Worm (Caenorhabditis elegans) whole organism, L3 larva: ENCODE measurements around the gene C27A2.8.
A peak's percentile ranks its signal among the peaks of the same experiment; 100 is the strongest.

ENCODE experiments used
- R02D3.7 ChIP-seq: fragments of 150-350 bp; optimal IDR thresholded peaks from 2 replicates; lab custom pipeline; 2014; ENCODE audit warnings: missing biosample characterization, missing genetic modification characterization
- ama-1 ChIP-seq: fragments of 150-350 bp; optimal IDR thresholded peaks from 2 replicates; lab custom pipeline; 2018
- ceh-16 ChIP-seq: sonication (generic microtip); optimal IDR thresholded peaks from 2 replicates; lab custom pipeline; 2017; ENCODE audit warnings: missing biosample characterization, missing genetic modification characterization
- ceh-82 ChIP-seq: fragments of 150-350 bp; optimal IDR thresholded peaks from 2 replicates; lab custom pipeline; 2014; ENCODE audit warnings: missing biosample characterization, missing genetic modification characterization
- ceh-9 ChIP-seq: sonication (generic microtip); optimal IDR thresholded peaks from 2 replicates; lab custom pipeline; 2018; ENCODE audit warnings: missing biosample characterization, missing genetic modification characterization
- daf-12 ChIP-seq: fragments of 150-350 bp; optimal IDR thresholded peaks from 2 replicates; lab custom pipeline; 2014; ENCODE audit warnings: missing biosample characterization, missing genetic modification reagents, missing genetic modification characterization
- egl-27 ChIP-seq: sonication (generic microtip); optimal IDR thresholded peaks from 4 replicates; lab custom pipeline; 2017; ENCODE audit warnings: missing biosample characterization, missing genetic modification reagents, missing genetic modification characterization
- egl-5 ChIP-seq: fragments of 150-350 bp; optimal IDR thresholded peaks from 2 replicates; lab custom pipeline; 2017; ENCODE audit warnings: missing biosample characterization, missing genetic modification reagents, missing genetic modification characterization, inconsistent platforms
- elt-1 ChIP-seq: fragments of 150-350 bp; optimal IDR thresholded peaks from 2 replicates; lab custom pipeline; 2014; ENCODE audit warnings: missing biosample characterization, missing genetic modification characterization
- elt-2 ChIP-seq: sonication (generic microtip); optimal IDR thresholded peaks from 2 replicates; lab custom pipeline; 2016; ENCODE audit warnings: missing genetic modification reagents, mild to moderate bottlenecking, missing genetic modification characterization, missing compliant biosample characterization
- eor-1 ChIP-seq, 2 experiments: fragments of 150-350 bp; optimal IDR thresholded peaks; 2 replicates each; lab custom pipeline; 2014 to 2018; ENCODE audit warnings: missing biosample characterization in 2 of 2, missing genetic modification characterization in 2 of 2
- fkh-10 ChIP-seq: sonication (generic microtip); optimal IDR thresholded peaks from 2 replicates; lab custom pipeline; 2017; ENCODE audit warnings: missing biosample characterization, missing genetic modification reagents, missing genetic modification characterization
- fkh-2 ChIP-seq: fragments of 150-350 bp; optimal IDR thresholded peaks from 2 replicates; lab custom pipeline; 2014; ENCODE audit warnings: missing biosample characterization, missing genetic modification reagents, missing genetic modification characterization
- fos-1 ChIP-seq: fragments of 150-350 bp; optimal IDR thresholded peaks from 2 replicates; lab custom pipeline; 2014; ENCODE audit warnings: missing biosample characterization, missing genetic modification characterization
- hmg-11 ChIP-seq: sonication (generic microtip); optimal IDR thresholded peaks from 2 replicates; lab custom pipeline; 2016; ENCODE audit warnings: missing genetic modification characterization, missing compliant biosample characterization
- jun-1 ChIP-seq: fragments of 150-350 bp; optimal IDR thresholded peaks from 2 replicates; lab custom pipeline; 2014; ENCODE audit warnings: missing biosample characterization, missing genetic modification reagents, missing genetic modification characterization
- lin-15B ChIP-seq: fragments of 150-350 bp; optimal IDR thresholded peaks from 2 replicates; lab custom pipeline; 2014; ENCODE audit warnings: missing biosample characterization, missing genetic modification characterization
- lin-39 ChIP-seq: fragments of 150-350 bp; optimal IDR thresholded peaks from 2 replicates; lab custom pipeline; 2018; ENCODE audit warnings: missing biosample characterization, missing genetic modification reagents, missing genetic modification characterization
- mdl-1 ChIP-seq: fragments of 150-350 bp; optimal IDR thresholded peaks from 2 replicates; lab custom pipeline; 2014; ENCODE audit warnings: missing biosample characterization, missing genetic modification characterization
- mml-1 ChIP-seq: fragments of 150-350 bp; sonication (generic microtip); optimal IDR thresholded peaks from 3 replicates; lab custom pipeline; 2014; ENCODE audit warnings: missing biosample characterization, missing genetic modification characterization
- nfya-1 ChIP-seq: sonication (generic microtip); optimal IDR thresholded peaks from 2 replicates; lab custom pipeline; 2017; ENCODE audit warnings: missing genetic modification characterization, mild to moderate bottlenecking, missing compliant biosample characterization, antibody characterized with exemption, moderate library complexity; ENCODE audit not compliant: insufficient read depth
- nhr-11 ChIP-seq: fragments of 150-350 bp; optimal IDR thresholded peaks from 2 replicates; lab custom pipeline; 2014; ENCODE audit warnings: missing biosample characterization, missing genetic modification characterization
- nhr-12 ChIP-seq: fragments of 150-350 bp; optimal IDR thresholded peaks from 2 replicates; lab custom pipeline; 2014; ENCODE audit warnings: missing biosample characterization, missing genetic modification characterization
- nhr-23 ChIP-seq: fragments of 150-350 bp; optimal IDR thresholded peaks from 2 replicates; lab custom pipeline; 2014; ENCODE audit warnings: missing biosample characterization, missing genetic modification reagents, missing genetic modification characterization
- nhr-237 ChIP-seq: fragments of 150-350 bp; optimal IDR thresholded peaks from 2 replicates; lab custom pipeline; 2014; ENCODE audit warnings: missing biosample characterization, missing genetic modification characterization
- nhr-25 ChIP-seq: sonication (generic microtip); optimal IDR thresholded peaks from 2 replicates; lab custom pipeline; 2017; ENCODE audit warnings: missing biosample characterization, missing genetic modification characterization
- nhr-28 ChIP-seq: fragments of 150-350 bp; optimal IDR thresholded peaks from 2 replicates; lab custom pipeline; 2014; ENCODE audit warnings: missing biosample characterization, missing genetic modification characterization
- nhr-67 ChIP-seq: fragments of 150-350 bp; optimal IDR thresholded peaks from 2 replicates; lab custom pipeline; 2014; ENCODE audit warnings: missing biosample characterization, missing genetic modification characterization
- nhr-77 ChIP-seq: fragments of 150-350 bp; optimal IDR thresholded peaks from 2 replicates; lab custom pipeline; 2014; ENCODE audit warnings: missing biosample characterization, missing genetic modification characterization
- pha-4 ChIP-seq: fragments of 150-350 bp; optimal IDR thresholded peaks from 2 replicates; lab custom pipeline; 2014; ENCODE audit warnings: missing biosample characterization, missing genetic modification reagents, missing genetic modification characterization
- pqm-1 ChIP-seq: fragments of 150-350 bp; optimal IDR thresholded peaks from 2 replicates; lab custom pipeline; 2017; ENCODE audit warnings: missing biosample characterization, missing genetic modification characterization, inconsistent platforms
- skn-1 ChIP-seq: fragments of 150-350 bp; optimal IDR thresholded peaks from 2 replicates; lab custom pipeline; 2014; ENCODE audit warnings: missing biosample characterization, missing genetic modification characterization
- snpc-4 ChIP-seq: fragments of 150-350 bp; optimal IDR thresholded peaks from 2 replicates; lab custom pipeline; 2014; ENCODE audit warnings: missing biosample characterization, missing genetic modification characterization
- unc-39 ChIP-seq: sonication (generic microtip); optimal IDR thresholded peaks from 4 replicates; lab custom pipeline; 2017; ENCODE audit warnings: missing biosample characterization, missing genetic modification characterization
- unc-62 ChIP-seq: fragments of 150-350 bp; sonication (generic microtip); optimal IDR thresholded peaks from 4 replicates; lab custom pipeline; 2014; ENCODE audit warnings: missing biosample characterization, missing genetic modification reagents, missing genetic modification characterization
- zag-1 ChIP-seq: fragments of 150-350 bp; optimal IDR thresholded peaks from 2 replicates; lab custom pipeline; 2014; ENCODE audit warnings: missing biosample characterization, missing genetic modification characterization
- ztf-11 ChIP-seq: fragments of 150-350 bp; optimal IDR thresholded peaks from 2 replicates; lab custom pipeline; 2014; ENCODE audit warnings: missing biosample characterization, missing genetic modification characterization
- ztf-4 ChIP-seq: fragments of 150-350 bp; optimal IDR thresholded peaks from 2 replicates; lab custom pipeline; 2014; ENCODE audit warnings: missing biosample characterization, missing genetic modification characterization

C27A2.8 gene

DNA sequence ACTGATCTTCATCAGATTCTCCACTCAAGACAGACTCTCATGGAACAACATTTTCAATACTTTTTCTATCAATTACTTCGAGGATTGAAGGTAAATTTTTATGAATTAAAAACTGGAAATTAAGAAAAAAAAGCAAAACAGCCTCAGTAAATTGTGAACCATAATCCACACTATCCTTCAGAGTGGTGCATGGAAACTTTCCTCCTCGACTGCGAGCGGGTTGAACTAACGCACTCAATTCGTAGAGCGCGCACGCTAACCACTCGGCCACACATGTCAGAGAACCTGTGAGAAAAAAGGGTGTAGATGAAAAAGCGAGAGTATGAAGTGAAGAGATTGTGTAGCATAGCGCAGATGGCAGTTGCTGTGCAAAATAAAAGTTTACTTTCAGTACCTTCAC is 37.2 kb upstream of the C27A2.8 start (continued):
- peak; percentile 83 for TF ChIP-seq hmg-11 (tag; lab: Kevin White, UChicago)
- TF ChIP-seq egl-5: no peak
- TF ChIP-seq nhr-67: no peak
- no peak for TF ChIP-seq ceh-9 (tag; lab: Kevin White, UChicago)
- no peak for TF ChIP-seq ztf-11 (tag; lab: Kevin White, UChicago)
- TF ChIP-seq skn-1 (tag; lab: Kevin White, UChicago): no peak
- no peak for TF ChIP-seq daf-12 (tag; lab: Kevin White, UChicago)
- peak; percentile 78 for TF ChIP-seq pha-4 (tag; lab: Kevin White, UChicago)
- TF ChIP-seq nhr-237 (tag; lab: Kevin White, UChicago): no peak
- TF ChIP-seq lin-15B (tag; lab: Kevin White, UChicago): peak; percentile 6
- peak; percentile 80 for TF ChIP-seq elt-2 (tag; lab: Kevin White, UChicago)
- no peak for TF ChIP-seq ceh-16 (tag; lab: Kevin White, UChicago)
- TF ChIP-seq zag-1 (tag; lab: Kevin White, UChicago): peak; percentile 4
- TF ChIP-seq mdl-1: no peak
- no peak for TF ChIP-seq eor-1 (tag; optimal IDR thresholded peaks at IDR 0.05; lab: Kevin White, UChicago)
- TF ChIP-seq fkh-10 (GFP tag; lab: Kevin White, UChicago): no peak
- TF ChIP-seq nhr-12: no peak
- peak; percentile 11 for TF ChIP-seq jun-1 (tag; lab: Kevin White, UChicago)
- no peak for TF ChIP-seq ceh-82 (tag; lab: Kevin White, UChicago)

DNA sequence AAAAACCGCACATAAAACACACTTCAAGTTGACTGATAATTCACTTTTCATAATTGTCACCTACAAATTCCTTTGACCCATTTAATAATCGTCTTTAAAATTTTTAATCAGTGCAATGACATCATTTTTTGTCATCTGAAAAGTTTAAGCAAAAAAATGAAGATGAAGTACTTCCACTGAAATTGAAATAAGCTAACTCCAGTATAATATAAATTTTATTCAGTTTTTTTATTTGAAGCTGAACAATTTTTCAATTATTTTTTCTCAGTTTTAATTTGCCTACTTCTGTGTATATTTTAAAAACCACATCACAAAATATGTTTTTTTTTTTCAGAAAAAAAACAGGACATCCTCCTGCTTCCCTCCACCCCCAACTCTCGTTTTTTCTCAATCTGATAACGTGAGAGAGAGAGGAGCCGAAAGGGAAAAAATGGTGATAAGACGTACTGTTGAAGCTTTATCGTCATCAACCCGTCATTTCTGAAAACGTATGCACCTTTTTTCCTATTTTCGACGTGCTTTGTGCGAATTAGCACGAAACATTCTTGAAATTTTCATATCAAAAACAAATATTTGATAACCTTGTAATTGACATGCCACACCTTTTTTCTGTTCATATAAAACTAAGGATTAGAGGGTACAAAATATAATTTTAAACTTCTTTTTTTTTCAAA is 36.1 kb upstream of the C27A2.8 start, which contains the start of the genes C04G6.11 and mpk-2:
TSS of gene C04G6.11 (minus strand) at position 51 of the 674 bp plus-strand sequence.
TSS of gene mpk-2 (plus strand) at position 335 of the 674 bp plus-strand sequence.
- TF ChIP-seq skn-1 (tag; lab: Kevin White, UChicago): no peak
- no peak for TF ChIP-seq mml-1 (tag; lab: Kevin White, UChicago)
- TF ChIP-seq fkh-10 (GFP tag; lab: Kevin White, UChicago): no peak
- peak; percentile 99 for TF ChIP-seq elt-2 (tag; lab: Kevin White, UChicago)
- peak; percentile 42 for TF ChIP-seq pqm-1 (tag; lab: Kevin White, UChicago)
- TF ChIP-seq pha-4 (tag; lab: Kevin White, UChicago): peak; percentile 27
- TF ChIP-seq fkh-2 (tag; lab: Kevin White, UChicago): no peak
- no peak for TF ChIP-seq snpc-4 (tag; lab: Kevin White, UChicago)
- TF ChIP-seq egl-5: no peak
- TF ChIP-seq ceh-82 (tag; lab: Kevin White, UChicago): no peak
- peak; percentile 33 for TF ChIP-seq jun-1 (tag; lab: Kevin White, UChicago)
- no peak for TF ChIP-seq unc-62 (GFP tag; lab: Kevin White, UChicago)
- no peak for TF ChIP-seq nhr-28 (tag; lab: Kevin White, UChicago)

DNA sequence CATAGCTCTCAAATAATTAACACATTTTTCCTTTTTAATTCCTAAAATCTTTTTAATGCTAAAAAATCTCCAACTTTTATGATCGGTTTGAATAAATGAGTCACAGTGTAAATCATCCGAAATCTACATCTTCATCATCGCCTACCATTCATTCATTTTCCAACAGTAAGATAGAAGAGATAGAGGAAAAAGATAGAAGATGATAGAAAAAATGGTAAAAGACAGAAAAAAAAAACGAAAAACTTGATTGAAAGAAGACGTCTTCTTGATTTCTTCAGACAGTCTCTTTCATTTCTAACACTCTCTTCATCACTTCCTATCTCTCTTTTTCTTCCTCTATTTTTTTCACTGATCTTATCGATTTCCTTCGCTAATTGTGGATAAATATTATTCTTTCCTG is 35.3 kb upstream of the C27A2.8 start:
- TF ChIP-seq fkh-10 (GFP tag; lab: Kevin White, UChicago) (no peak), elt-1 (peak; percentile 88), hmg-11 (tag; lab: Kevin White, UChicago) (no peak), zag-1 (tag; lab: Kevin White, UChicago) (no peak), egl-27 (tag; lab: Kevin White, UChicago) (no peak), nhr-25 (tag; lab: Kevin White, UChicago) (peak; percentile 3), lin-39 (tag; lab: Kevin White, UChicago) (no peak), fos-1 (tag; lab: Kevin White, UChicago) (no peak), mdl-1 (no peak), R02D3.7 (tag; lab: Kevin White, UChicago) (no peak)

DNA sequence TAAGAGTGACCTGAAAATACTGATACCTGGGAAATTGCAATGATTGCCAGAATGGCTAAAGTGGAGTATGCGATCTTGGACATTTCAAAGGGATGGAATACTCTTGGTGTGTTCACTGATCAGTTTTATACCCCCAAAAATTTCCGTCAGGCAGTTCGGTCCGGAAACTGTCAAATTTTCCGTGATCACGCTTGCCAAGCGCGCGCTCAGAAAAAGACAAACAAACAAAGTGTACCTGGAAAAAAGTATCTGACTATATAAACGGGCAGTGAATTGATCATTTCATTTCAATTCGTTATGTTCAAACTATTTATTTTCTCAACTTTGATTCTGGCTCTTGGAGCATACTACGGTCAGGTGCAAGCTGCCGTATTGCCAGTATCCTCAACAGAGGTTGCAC is 33.9 kb upstream of the C27A2.8 start, which contains the start of the genes idpb-3 and idpb-1:
TSS of gene idpb-3 (minus strand) at position 101 of the 400 bp plus-strand sequence.
TSS of gene idpb-1 (plus strand) at position 284 of the 400 bp plus-strand sequence.
- TF ChIP-seq ceh-82 (tag; lab: Kevin White, UChicago) (no peak), nhr-23 (tag; lab: Kevin White, UChicago) (no peak), nhr-25 (tag; lab: Kevin White, UChicago) (no peak), jun-1 (tag; lab: Kevin White, UChicago) (no peak), ceh-9 (tag; lab: Kevin White, UChicago) (no peak), ztf-4 (tag; lab: Kevin White, UChicago) (no peak), nhr-11 (no peak), unc-39 (tag; lab: Kevin White, UChicago) (no peak), nhr-237 (tag; lab: Kevin White, UChicago) (no peak), ama-1 (lab: Kevin White, UChicago) (no peak), nfya-1 (tag; lab: Kevin White, UChicago) (no peak), fos-1 (tag; lab: Kevin White, UChicago) (no peak), eor-1 (tag; optimal IDR thresholded peaks at IDR 0.05; lab: Kevin White, UChicago) (no peak), nhr-77 (tag; lab: Kevin White, UChicago) (no peak)
